Worm (Caenorhabditis elegans) whole organism, L1 larva: Measurements from ENCODE around the gene C28F5.1.
A peak's percentile ranks its signal among the peaks of the same experiment; 100 is the strongest.

Source experiments
- C04F5.9 ChIP-seq: sonication (generic microtip); optimal IDR thresholded peaks from 2 replicates; lab custom pipeline; 2016; ENCODE audit warnings: missing genetic modification characterization, missing compliant biosample characterization
- C34B4.2 ChIP-seq: sonication (generic microtip); optimal IDR thresholded peaks from 2 replicates; lab custom pipeline; 2017; ENCODE audit warnings: mild to moderate bottlenecking, missing genetic modification characterization, missing compliant biosample characterization
- aha-1 ChIP-seq: fragments of 150-350 bp; optimal IDR thresholded peaks from 2 replicates; lab custom pipeline; 2014; ENCODE audit warnings: missing biosample characterization, missing genetic modification characterization
- alr-1 ChIP-seq: fragments of 200-800 bp; sonication (Bioruptor generic); optimal IDR thresholded peaks from 2 replicates; lab custom pipeline; 2018; ENCODE audit warnings: borderline replicate concordance, mild to moderate bottlenecking, missing genetic modification characterization, missing compliant biosample characterization
- aly-2 ChIP-seq: fragments of 150-350 bp; optimal IDR thresholded peaks from 2 replicates; lab custom pipeline; 2014; ENCODE audit warnings: missing biosample characterization, missing genetic modification characterization
- blmp-1 ChIP-seq: fragments of 150-350 bp; optimal IDR thresholded peaks from 2 replicates; lab custom pipeline; 2014; ENCODE audit warnings: missing biosample characterization, missing genetic modification characterization
- ceh-63 ChIP-seq: fragments of 200-800 bp; sonication (Bioruptor generic); optimal IDR thresholded peaks from 2 replicates; lab custom pipeline; 2018; ENCODE audit warnings: mild to moderate bottlenecking, missing genetic modification characterization, missing compliant biosample characterization
- ceh-8 ChIP-seq: fragments of 200-800 bp; sonication (Bioruptor generic); optimal IDR thresholded peaks from 2 replicates; lab custom pipeline; 2018; ENCODE audit warnings: mild to moderate bottlenecking, missing genetic modification characterization, moderate library complexity, missing compliant biosample characterization
- ceh-88 ChIP-seq: fragments of 200-800 bp; sonication (Bioruptor generic); IDR thresholded peaks from 2 replicates; pipeline ENCODE4 v1.3.6; 2022; ENCODE audit warnings: missing genetic modification characterization, missing compliant biosample characterization
- ces-1 ChIP-seq: fragments of 150-350 bp; optimal IDR thresholded peaks from 2 replicates; lab custom pipeline; 2014; ENCODE audit warnings: missing biosample characterization, missing genetic modification reagents, missing genetic modification characterization
- dpl-1 ChIP-seq, 3 experiments: fragments of 150-350 bp in 2 of 3; sonication (generic microtip) in 1 of 3; optimal IDR thresholded peaks; 2 replicates each; lab custom pipeline; 2014 to 2017; ENCODE audit warnings: missing biosample characterization in 3 of 3, missing genetic modification characterization in 3 of 3, missing genetic modification reagents in 3 of 3
- efl-1 ChIP-seq, 4 experiments: fragments of 150-350 bp; optimal IDR thresholded peaks in 3 of 4; peaks in 1 of 4; 1 replicate in 1 of 4; 2 replicates in 3 of 4; lab custom pipeline; 2014; ENCODE audit warnings: missing biosample characterization in 2 of 4, missing genetic modification characterization in 2 of 4, missing genetic modification reagents in 2 of 4
- efl-3 ChIP-seq: fragments of 200-800 bp; sonication (Bioruptor generic); optimal IDR thresholded peaks from 2 replicates; lab custom pipeline; 2018; ENCODE audit warnings: mild to moderate bottlenecking, missing genetic modification characterization, missing compliant biosample characterization
- elt-3 ChIP-seq, 6 experiments: fragments of 150-350 bp in 1 of 6; sonication (generic microtip); optimal IDR thresholded peaks; 2 replicates each; lab custom pipeline; 2017 to 2018; ENCODE audit warnings: missing biosample characterization in 6 of 6, missing genetic modification characterization in 6 of 6, inconsistent platforms in 1 of 6
- fkh-10 ChIP-seq: sonication (generic microtip); optimal IDR thresholded peaks from 2 replicates; lab custom pipeline; 2017; ENCODE audit warnings: missing biosample characterization, missing genetic modification reagents, missing genetic modification characterization
- fos-1 ChIP-seq: fragments of 150-350 bp; optimal IDR thresholded peaks from 2 replicates; lab custom pipeline; 2014; ENCODE audit warnings: missing biosample characterization, missing genetic modification characterization
- grh-1 ChIP-seq: fragments of 200-800 bp; sonication (Bioruptor generic); IDR thresholded peaks from 2 replicates; pipeline ENCODE4 v1.3.6; 2022; ENCODE audit warnings: missing genetic modification reagents, missing genetic modification characterization, missing compliant biosample characterization
- hlh-17 ChIP-seq: fragments of 200-800 bp; sonication (Bioruptor generic); optimal IDR thresholded peaks from 2 replicates; lab custom pipeline; 2018; ENCODE audit warnings: missing genetic modification characterization, mild to moderate bottlenecking, missing compliant biosample characterization, moderate library complexity, borderline replicate concordance
- hlh-4 ChIP-seq: sonication (generic microtip); optimal IDR thresholded peaks from 2 replicates; lab custom pipeline; 2016; ENCODE audit warnings: mild to moderate bottlenecking, missing genetic modification characterization, missing compliant biosample characterization
- hpl-2 ChIP-seq: fragments of 150-350 bp; optimal IDR thresholded peaks from 2 replicates; lab custom pipeline; 2014; ENCODE audit warnings: missing biosample characterization, missing genetic modification reagents, missing genetic modification characterization
- irx-1 ChIP-seq: sonication (generic microtip); optimal IDR thresholded peaks from 2 replicates; lab custom pipeline; 2016; ENCODE audit warnings: missing genetic modification characterization, missing compliant biosample characterization
- isw-1 ChIP-seq: fragments of 200-800 bp; sonication (Bioruptor generic); IDR thresholded peaks from 2 replicates; pipeline ENCODE4 v1.3.6; 2022; ENCODE audit warnings: missing genetic modification characterization, missing compliant biosample characterization
- jun-1 ChIP-seq: fragments of 150-350 bp; optimal IDR thresholded peaks from 2 replicates; lab custom pipeline; 2014; ENCODE audit warnings: missing biosample characterization, missing genetic modification reagents, missing genetic modification characterization
- lin-14 ChIP-seq: fragments of 200-800 bp; sonication (Bioruptor generic); optimal IDR thresholded peaks from 2 replicates; lab custom pipeline; 2018; ENCODE audit warnings: mild to moderate bottlenecking, missing genetic modification characterization, moderate library complexity, missing compliant biosample characterization
- lin-15B ChIP-seq: fragments of 150-350 bp; sonication (generic microtip); optimal IDR thresholded peaks from 3 replicates; lab custom pipeline; 2014; ENCODE audit warnings: missing biosample characterization, missing genetic modification characterization
- lin-35 ChIP-seq, 2 experiments: fragments of 150-350 bp; optimal IDR thresholded peaks; 2 replicates each; lab custom pipeline; 2014; ENCODE audit warnings: missing biosample characterization in 2 of 2, missing genetic modification characterization in 2 of 2, missing genetic modification reagents in 2 of 2
- lsy-2 ChIP-seq, 2 experiments: fragments of 150-350 bp; optimal IDR thresholded peaks; 2 replicates each; lab custom pipeline; 2014; ENCODE audit warnings: missing biosample characterization in 2 of 2, missing genetic modification characterization in 2 of 2
- mep-1 ChIP-seq: fragments of 150-350 bp; optimal IDR thresholded peaks from 2 replicates; lab custom pipeline; 2014; ENCODE audit warnings: missing biosample characterization, missing genetic modification characterization
- nhr-12 ChIP-seq: sonication (generic microtip); optimal IDR thresholded peaks from 2 replicates; lab custom pipeline; 2017; ENCODE audit warnings: missing biosample characterization, missing genetic modification characterization
- nhr-19 ChIP-seq: fragments of 200-800 bp; sonication (Bioruptor generic); conservative IDR thresholded peaks from 2 replicates; pipeline ENCODE4 v1.3.6; 2022; ENCODE audit warnings: missing genetic modification characterization, missing compliant biosample characterization
- nhr-20 ChIP-seq: sonication (generic microtip); optimal IDR thresholded peaks from 2 replicates; lab custom pipeline; 2016; ENCODE audit warnings: mild to moderate bottlenecking, missing genetic modification characterization, missing compliant biosample characterization
- nhr-237 ChIP-seq: fragments of 150-350 bp; optimal IDR thresholded peaks from 2 replicates; lab custom pipeline; 2014; ENCODE audit warnings: missing biosample characterization, missing genetic modification characterization
- nhr-71 ChIP-seq: sonication (generic microtip); optimal IDR thresholded peaks from 2 replicates; lab custom pipeline; 2016; ENCODE audit warnings: mild to moderate bottlenecking, missing genetic modification characterization, moderate library complexity, missing compliant biosample characterization
- nhr-76 ChIP-seq: sonication (generic microtip); optimal IDR thresholded peaks from 2 replicates; lab custom pipeline; 2017; ENCODE audit warnings: missing biosample characterization, missing genetic modification characterization
- nhr-77 ChIP-seq: fragments of 150-350 bp; optimal IDR thresholded peaks from 2 replicates; lab custom pipeline; 2014; ENCODE audit warnings: missing biosample characterization, missing genetic modification characterization
- nhr-90 ChIP-seq: sonication (generic microtip); optimal IDR thresholded peaks from 2 replicates; lab custom pipeline; 2016; ENCODE audit warnings: mild to moderate bottlenecking, missing genetic modification characterization, missing compliant biosample characterization; ENCODE audit not compliant: poor library complexity
- pag-3 ChIP-seq: sonication (generic microtip); optimal IDR thresholded peaks from 2 replicates; lab custom pipeline; 2017; ENCODE audit warnings: missing genetic modification characterization, mild to moderate bottlenecking, missing compliant biosample characterization, antibody characterized with exemption, borderline replicate concordance; ENCODE audit not compliant: insufficient read depth
- skn-1 ChIP-seq: fragments of 150-350 bp; optimal IDR thresholded peaks from 2 replicates; lab custom pipeline; 2014; ENCODE audit warnings: missing biosample characterization, missing genetic modification characterization
- snu-23 ChIP-seq: sonication (generic microtip); optimal IDR thresholded peaks from 2 replicates; lab custom pipeline; 2016; ENCODE audit warnings: missing genetic modification characterization, missing compliant biosample characterization
- unc-130 ChIP-seq: fragments of 150-350 bp; optimal IDR thresholded peaks from 2 replicates; lab custom pipeline; 2017; ENCODE audit warnings: missing biosample characterization, missing genetic modification characterization, inconsistent platforms
- unc-62 ChIP-seq: fragments of 150-350 bp; optimal IDR thresholded peaks from 2 replicates; lab custom pipeline; 2014; ENCODE audit warnings: missing biosample characterization, missing genetic modification reagents, missing genetic modification characterization
- vab-15 ChIP-seq: sonication (generic microtip); optimal IDR thresholded peaks from 2 replicates; lab custom pipeline; 2017; ENCODE audit warnings: missing genotype, mild to moderate bottlenecking, missing genetic modification characterization, missing compliant biosample characterization
- xbp-1 ChIP-seq: sonication (generic microtip); optimal IDR thresholded peaks from 2 replicates; lab custom pipeline; 2016; ENCODE audit warnings: missing genetic modification characterization, missing compliant biosample characterization
- zag-1 ChIP-seq: fragments of 150-350 bp; optimal IDR thresholded peaks from 2 replicates; lab custom pipeline; 2014; ENCODE audit warnings: missing biosample characterization, missing genetic modification characterization
- zip-4 ChIP-seq: fragments of 200-800 bp; sonication (Bioruptor generic); optimal IDR thresholded peaks from 2 replicates; lab custom pipeline; 2018; ENCODE audit warnings: mild to moderate bottlenecking, missing genetic modification characterization, moderate library complexity, missing compliant biosample characterization

Gene C28F5.1

DNA sequence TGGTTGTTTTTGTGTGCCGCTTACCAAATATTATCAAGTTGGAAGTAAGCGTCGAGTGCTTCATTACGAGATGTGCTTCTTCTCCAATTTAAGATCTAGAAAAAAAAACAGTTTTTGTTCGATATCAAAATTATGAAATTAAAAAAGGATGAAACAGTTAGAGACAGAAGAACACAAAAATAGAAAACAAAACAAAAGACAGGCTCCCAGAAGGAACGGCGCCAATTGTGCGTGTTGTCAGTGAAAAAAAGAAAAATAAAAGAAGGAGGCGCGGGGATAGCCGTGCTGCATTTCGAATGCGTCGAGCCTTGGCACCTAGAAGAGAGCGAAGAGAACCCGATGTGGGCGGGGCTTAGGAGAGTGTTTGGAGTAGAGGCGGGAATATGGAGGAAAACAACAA lies 39.6 kb upstream of the C28F5.1 start, which contains the start of gene sro-1:
TSS of gene sro-1 (minus strand) at position 101 of the 400 bp plus-strand sequence.
- TF ChIP-seq nhr-71 (tag; lab: Kevin White, UChicago) (no peak), nhr-77 (no peak), nhr-20 (no peak), ceh-88 (no peak), C34B4.2 (tag; lab: Kevin White, UChicago) (no peak), ces-1 (GFP tag; lab: Kevin White, UChicago) (no peak), zag-1 (tag; lab: Kevin White, UChicago) (no peak), nhr-12 (tag; lab: Kevin White, UChicago) (no peak), unc-130 (tag; lab: Kevin White, UChicago) (no peak), aha-1 (no peak), skn-1 (tag; lab: Kevin White, UChicago) (no peak), efl-1 (optimal IDR thresholded peaks at IDR 0.05; lab: Kevin White, UChicago) (no peak), efl-1 (GFP tag; optimal IDR thresholded peaks at IDR 0.05 in 1 of 2; lab: Kevin White, UChicago) (no peak)

DNA sequence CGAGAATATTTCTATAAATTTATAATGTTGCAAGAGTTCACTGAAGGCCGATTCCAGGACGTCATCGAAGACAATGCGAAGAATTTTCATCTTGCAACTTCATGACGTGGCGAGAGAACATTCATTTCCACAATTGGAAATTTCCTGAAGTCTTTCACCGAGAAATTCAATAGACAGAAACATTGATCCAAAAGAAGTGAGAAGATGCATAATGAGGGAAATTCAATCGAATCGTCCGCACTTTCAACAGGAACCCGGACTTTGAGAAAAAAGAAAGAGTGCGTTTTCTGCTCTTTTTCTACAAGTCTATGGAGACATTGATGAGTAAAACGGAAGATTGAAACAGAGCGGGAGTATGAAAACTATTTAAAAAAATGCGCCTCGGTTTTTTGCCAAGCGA lies 35.8 kb upstream of the C28F5.1 start:
- peak; percentile 47 for TF ChIP-seq lin-14 (GFP tag; lab: Kevin White, UChicago)
- no peak for TF ChIP-seq efl-1 (optimal IDR thresholded peaks at IDR 0.05; lab: Kevin White, UChicago)
- peak in 1 of 2 experiments; percentile 22 for TF ChIP-seq efl-1 (GFP tag; optimal IDR thresholded peaks at IDR 0.05 in 1 of 2; lab: Kevin White, UChicago)
- TF ChIP-seq hlh-17, result no peak
- peak; percentile 96 for TF ChIP-seq fkh-10 (GFP tag; lab: Kevin White, UChicago)
- peak; percentile 40 for TF ChIP-seq ces-1 (GFP tag; lab: Kevin White, UChicago)
- TF ChIP-seq nhr-76, result no peak

ce11 chrII:7478487-7479234 lies 26.4 kb upstream of the C28F5.1 start, which contains the start of the genes aka-1 and ubc-6:
TSS of gene aka-1 (minus strand) at chrII:7478537.
TSS of gene ubc-6 (plus strand) at chrII:7479187.
- TF ChIP-seq ces-1 (GFP tag; lab: Kevin White, UChicago) (no peak), lin-35 (GFP tag; optimal IDR thresholded peaks at IDR 0.05; lab: Kevin White, UChicago) (peak; percentile 70 to 84), unc-62 (GFP tag; lab: Kevin White, UChicago) (no peak), mep-1 (peak; percentile 80), zip-4 (GFP tag; lab: Kevin White, UChicago) (peak; percentile 50), fos-1 (tag; lab: Kevin White, UChicago) (peak; percentile 42), blmp-1 (tag; lab: Kevin White, UChicago) (peak; percentile 49), efl-1 (optimal IDR thresholded peaks at IDR 0.05; lab: Kevin White, UChicago) (peak; percentile 74 to 76), efl-1 (GFP tag; optimal IDR thresholded peaks at IDR 0.05 in 1 of 2; lab: Kevin White, UChicago) (peak; percentile 67 to 96), pag-3 (tag; lab: Kevin White, UChicago) (no peak), hpl-2 (GFP tag; lab: Kevin White, UChicago) (no peak), isw-1 (GFP tag; lab: Robert Waterston, UW) (peak; percentile 84), lin-15B (tag; lab: Kevin White, UChicago) (peak; percentile 61), C34B4.2 (tag; lab: Kevin White, UChicago) (no peak), nhr-12 (tag; lab: Kevin White, UChicago) (no peak), jun-1 (tag; lab: Kevin White, UChicago) (peak; percentile 78), irx-1 (tag; lab: Kevin White, UChicago) (peak; percentile 31), elt-3 (tag; optimal IDR thresholded peaks at IDR 0.05; lab: Kevin White, UChicago) (peak in 1 of 6 experiments; percentile 45), xbp-1 (peak; percentile 81), aly-2 (tag; lab: Kevin White, UChicago) (no peak), C04F5.9 (tag; lab: Kevin White, UChicago) (peak; percentile 35), grh-1 (GFP tag; lab: Robert Waterston, UW) (peak; percentile 90), vab-15 (tag; lab: Kevin White, UChicago) (no peak), snu-23 (GFP tag; lab: Kevin White, UChicago) (peak; percentile 89), lsy-2 (tag; optimal IDR thresholded peaks at IDR 0.05; lab: Kevin White, UChicago) (peak; percentile 80 to 84), dpl-1 (GFP tag; optimal IDR thresholded peaks at IDR 0.05; lab: Kevin White, UChicago) (peak; percentile 56 to 71 (median 67)), ceh-63 (GFP tag; lab: Kevin White, UChicago) (no peak), nhr-237 (tag; lab: Kevin White, UChicago) (no peak), alr-1 (tag; lab: Kevin White, UChicago) (no peak), fkh-10 (GFP tag; lab: Kevin White, UChicago) (peak; percentile 58), nhr-77 (peak; percentile 82), nhr-19 (peak; percentile 92), efl-3 (GFP tag; lab: Kevin White, UChicago) (no peak), nhr-90 (peak; percentile 91), ceh-8 (GFP tag; lab: Kevin White, UChicago) (peak; percentile 59), hlh-4 (tag; lab: Kevin White, UChicago) (no peak), ceh-88 (peak; percentile 72)
